Worm (Caenorhabditis elegans) whole organism, young adult: ENCODE data around the gene C39E6.2.

Experiments used
- B0336.3 ChIP-seq: fragments of 200-800 bp; sonication (Bioruptor generic); IDR thresholded peaks from 2 replicates; pipeline ENCODE4 v1.3.6; 2022; ENCODE audit warnings: missing genetic modification characterization, missing compliant biosample characterization
- F22D6.2 ChIP-seq: sonication (generic microtip); optimal IDR thresholded peaks from 2 replicates; lab custom pipeline; 2016; ENCODE audit warnings: mild to moderate bottlenecking, missing genetic modification characterization, missing compliant biosample characterization
- F37B4.10 ChIP-seq: fragments of 200-800 bp; sonication (Bioruptor generic); IDR thresholded peaks from 2 replicates; pipeline ENCODE4 v1.3.6; 2022; ENCODE audit warnings: missing genetic modification characterization, missing compliant biosample characterization
- F57C9.4 ChIP-seq: sonication (generic microtip); optimal IDR thresholded peaks from 2 replicates; lab custom pipeline; 2017; ENCODE audit warnings: mild to moderate bottlenecking, missing genetic modification characterization, missing compliant biosample characterization
- Y67H2A.10 ChIP-seq: fragments of 200-800 bp; sonication (Bioruptor generic); conservative IDR thresholded peaks from 2 replicates; pipeline ENCODE4 v1.3.6; 2022; ENCODE audit warnings: missing genetic modification reagents, missing genetic modification characterization, missing compliant biosample characterization
- ZK185.1 ChIP-seq: sonication (generic microtip); optimal IDR thresholded peaks from 2 replicates; lab custom pipeline; 2016; ENCODE audit warnings: mild to moderate bottlenecking, missing genetic modification characterization, missing compliant biosample characterization; ENCODE audit not compliant: poor library complexity, severe bottlenecking
- atf-7 ChIP-seq: sonication (generic microtip); optimal IDR thresholded peaks from 2 replicates; lab custom pipeline; 2017; ENCODE audit warnings: mild to moderate bottlenecking, missing genetic modification characterization, missing compliant biosample characterization
- athp-1 ChIP-seq: sonication (generic microtip); optimal IDR thresholded peaks from 2 replicates; lab custom pipeline; 2017; ENCODE audit warnings: mild to moderate bottlenecking, missing genetic modification characterization, missing compliant biosample characterization
- attf-3 ChIP-seq: fragments of 200-800 bp; sonication (Bioruptor generic); conservative IDR thresholded peaks from 2 replicates; pipeline ENCODE4 v1.3.6; 2022; ENCODE audit warnings: missing genetic modification reagents, missing genetic modification characterization, missing compliant biosample characterization
- cebp-1 ChIP-seq, 2 experiments: fragments of 200-800 bp in 1 of 2; sonication (Bioruptor generic) in 1 of 2; sonication (generic microtip) in 1 of 2; IDR thresholded peaks in 1 of 2; optimal IDR thresholded peaks in 1 of 2; 2 replicates each; pipeline versions ENCODE4 v1.3.6 to Lab custom; 2017 to 2022; ENCODE audit warnings: missing compliant biosample characterization in 2 of 2, missing genetic modification characterization in 2 of 2, mild to moderate bottlenecking in 1 of 2, missing genetic modification reagents in 1 of 2, moderate library complexity in 1 of 2
- dox-1 ChIP-seq: fragments of 200-800 bp; sonication (Bioruptor generic); IDR thresholded peaks from 2 replicates; pipeline ENCODE4 v1.3.6; 2022; ENCODE audit warnings: missing genetic modification reagents, missing genetic modification characterization, missing compliant biosample characterization
- dpl-1 ChIP-seq: fragments of 150-350 bp; optimal IDR thresholded peaks from 2 replicates; lab custom pipeline; 2014; ENCODE audit warnings: missing biosample characterization, missing genetic modification reagents, missing genetic modification characterization
- egl-44 ChIP-seq: fragments of 200-800 bp; sonication (Bioruptor generic); IDR thresholded peaks from 2 replicates; pipeline ENCODE4 v1.3.6; 2022; ENCODE audit warnings: missing genetic modification reagents, missing genetic modification characterization, missing compliant biosample characterization
- ets-4 ChIP-seq: fragments of 200-800 bp; sonication (Bioruptor generic); optimal IDR thresholded peaks from 2 replicates; lab custom pipeline; 2018; ENCODE audit warnings: mild to moderate bottlenecking, missing genetic modification characterization, missing compliant biosample characterization
- gei-17 ChIP-seq: fragments of 200-800 bp; sonication (Bioruptor generic); optimal IDR thresholded peaks from 2 replicates; lab custom pipeline; 2018; ENCODE audit warnings: mild to moderate bottlenecking, missing genetic modification characterization, missing compliant biosample characterization
- hmg-1.2 ChIP-seq: fragments of 200-800 bp; sonication (Bioruptor generic); IDR thresholded peaks from 2 replicates; pipeline ENCODE4 v1.3.6; 2022; ENCODE audit warnings: missing genetic modification reagents, missing genetic modification characterization, missing compliant biosample characterization
- lag-1 ChIP-seq: fragments of 200-800 bp; sonication (Bioruptor generic); IDR thresholded peaks from 2 replicates; pipeline ENCODE4 v1.3.6; 2022; ENCODE audit warnings: missing genetic modification reagents, missing genetic modification characterization, missing compliant biosample characterization
- let-607 ChIP-seq, 2 experiments: fragments of 200-800 bp in 1 of 2; sonication (Bioruptor generic) in 1 of 2; sonication (generic microtip) in 1 of 2; optimal IDR thresholded peaks; 2 replicates each; lab custom pipeline; 2016 to 2018; ENCODE audit warnings: mild to moderate bottlenecking in 2 of 2, missing compliant biosample characterization in 2 of 2, missing genetic modification characterization in 2 of 2, moderate library complexity in 2 of 2, missing genotype in 1 of 2
- lin-40 ChIP-seq: sonication (generic microtip); optimal IDR thresholded peaks from 2 replicates; lab custom pipeline; 2016; ENCODE audit warnings: missing genetic modification characterization, mild to moderate bottlenecking, missing compliant biosample characterization, missing genotype, missing genetic modification reagents
- lir-1 ChIP-seq: fragments of 200-800 bp; sonication (Bioruptor generic); conservative IDR thresholded peaks from 2 replicates; pipeline ENCODE4 v1.3.6; 2022; ENCODE audit warnings: missing genetic modification reagents, missing genetic modification characterization, missing compliant biosample characterization
- madf-10 ChIP-seq: sonication (generic microtip); optimal IDR thresholded peaks from 2 replicates; lab custom pipeline; 2016; ENCODE audit warnings: mild to moderate bottlenecking, missing genetic modification characterization, missing compliant biosample characterization
- madf-6 ChIP-seq: fragments of 200-800 bp; sonication (Bioruptor generic); IDR thresholded peaks from 2 replicates; pipeline ENCODE4 v1.3.6; 2022; ENCODE audit warnings: missing genetic modification reagents, missing genetic modification characterization, missing compliant biosample characterization
- mcd-1 ChIP-seq: fragments of 200-800 bp; sonication (Bioruptor generic); IDR thresholded peaks from 2 replicates; pipeline ENCODE4 v1.3.6; 2022; ENCODE audit warnings: missing genetic modification reagents, missing genetic modification characterization, missing compliant biosample characterization
- mes-4 ChIP-seq: sonication (generic microtip); optimal IDR thresholded peaks from 2 replicates; lab custom pipeline; 2016; ENCODE audit warnings: missing genotype, missing genetic modification characterization, missing compliant biosample characterization
- nfyb-1 ChIP-seq: fragments of 200-800 bp; sonication (Bioruptor generic); IDR thresholded peaks from 2 replicates; pipeline ENCODE4 v1.3.6; 2022; ENCODE audit warnings: missing genetic modification reagents, missing genetic modification characterization, missing compliant biosample characterization
- nhr-120 ChIP-seq: fragments of 200-800 bp; sonication (Bioruptor generic); IDR thresholded peaks from 2 replicates; pipeline ENCODE4 v1.3.6; 2022; ENCODE audit warnings: missing genetic modification characterization, missing compliant biosample characterization
- nhr-80 ChIP-seq: sonication (generic microtip); optimal IDR thresholded peaks from 2 replicates; lab custom pipeline; 2016; ENCODE audit warnings: missing genetic modification characterization, missing compliant biosample characterization
- nhr-90 ChIP-seq: sonication (generic microtip); optimal IDR thresholded peaks from 2 replicates; lab custom pipeline; 2016; ENCODE audit warnings: missing genotype, mild to moderate bottlenecking, missing genetic modification characterization, missing compliant biosample characterization
- pha-4 ChIP-seq: fragments of 150-350 bp; sonication (generic microtip); optimal IDR thresholded peaks from 2 replicates; lab custom pipeline; 2014; ENCODE audit warnings: missing biosample characterization, missing genetic modification reagents, missing genetic modification characterization
- rpc-1 ChIP-seq, 2 experiments: fragments of 150-350 bp in 1 of 2; sonication (generic microtip) in 1 of 2; optimal IDR thresholded peaks; 2 replicates each; lab custom pipeline; 2014 to 2018; ENCODE audit warnings: missing biosample characterization in 1 of 2, missing genetic modification characterization in 1 of 2, missing genetic modification reagents in 1 of 2, missing genotype in 1 of 2
- sea-2 ChIP-seq: fragments of 200-800 bp; sonication (Bioruptor generic); IDR thresholded peaks from 2 replicates; pipeline ENCODE4 v1.3.6; 2022; ENCODE audit warnings: missing genetic modification characterization, missing compliant biosample characterization
- sptf-2 ChIP-seq: fragments of 200-800 bp; sonication (Bioruptor generic); optimal IDR thresholded peaks from 2 replicates; lab custom pipeline; 2018; ENCODE audit warnings: mild to moderate bottlenecking, missing genetic modification characterization, missing compliant biosample characterization
- tbp1 ChIP-seq: fragments of 200-800 bp; sonication (Bioruptor generic); optimal IDR thresholded peaks from 2 replicates; lab custom pipeline; 2018; ENCODE audit warnings: mild to moderate bottlenecking, missing genetic modification characterization, missing compliant biosample characterization
- tlf-1 ChIP-seq: fragments of 200-800 bp; sonication (Bioruptor generic); optimal IDR thresholded peaks from 2 replicates; lab custom pipeline; 2018; ENCODE audit warnings: mild to moderate bottlenecking, missing genetic modification characterization, missing compliant biosample characterization
- unc-62 ChIP-seq: fragments of 150-350 bp; optimal IDR thresholded peaks from 2 replicates; lab custom pipeline; 2014; ENCODE audit warnings: missing biosample characterization, missing genetic modification reagents, missing genetic modification characterization
- zim-3 ChIP-seq: sonication (generic microtip); optimal IDR thresholded peaks from 2 replicates; lab custom pipeline; 2017; ENCODE audit warnings: mild to moderate bottlenecking, missing genetic modification characterization, moderate library complexity, missing compliant biosample characterization
- ztf-22 ChIP-seq: fragments of 200-800 bp; sonication (Bioruptor generic); optimal IDR thresholded peaks from 2 replicates; lab custom pipeline; 2018; ENCODE audit warnings: mild to moderate bottlenecking, missing genetic modification characterization, moderate library complexity, missing compliant biosample characterization
- ztf-6 ChIP-seq: fragments of 200-800 bp; sonication (Bioruptor generic); IDR thresholded peaks from 2 replicates; pipeline ENCODE4 v1.3.6; 2022; ENCODE audit warnings: missing genetic modification reagents, missing genetic modification characterization, missing compliant biosample characterization

C39E6.2 gene

DNA sequence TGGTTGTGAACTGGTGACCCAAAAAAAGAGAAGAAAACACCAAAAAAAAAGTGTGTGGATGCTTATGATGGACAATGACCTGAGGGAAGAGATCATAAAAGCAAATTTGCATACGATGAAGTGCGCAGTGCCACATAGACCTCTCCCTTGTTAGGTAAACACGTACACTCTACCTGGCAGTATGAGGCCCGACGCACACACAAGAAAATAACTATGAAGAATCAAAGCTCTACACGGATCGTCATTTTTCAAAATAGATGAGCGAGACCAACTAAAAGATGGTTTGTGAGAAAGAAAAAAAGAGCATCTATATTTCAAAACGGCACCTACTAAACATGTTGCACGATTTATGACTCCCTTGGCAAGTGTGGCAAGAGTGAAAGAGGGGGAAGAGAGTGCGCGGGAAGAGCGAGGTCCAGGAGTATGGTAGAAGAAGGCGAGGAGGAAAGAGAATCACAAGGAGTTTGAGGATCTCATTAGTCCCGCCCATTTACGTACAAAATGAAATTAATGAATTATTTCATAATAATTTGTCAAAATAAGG is 45.2 kb upstream of the C39E6.2 start, which contains the start of gene mig-13:
mig-13 (minus strand) TSS at position 51 of the 544 bp plus-strand sequence.
- TF ChIP-seq attf-3 (GFP tag; lab: Robert Waterston, UW) (no peak), B0336.3 (GFP tag; lab: Robert Waterston, UW) (no peak), lag-1 (GFP tag; lab: Robert Waterston, UW) (no peak), sea-2 (GFP tag; lab: Robert Waterston, UW) (no peak), nhr-120 (GFP tag; lab: Robert Waterston, UW) (no peak), ztf-22 (GFP tag; lab: Kevin White, UChicago) (no peak), sptf-2 (GFP tag; lab: Kevin White, UChicago) (no peak), rpc-1 (optimal IDR thresholded peaks at IDR 0.05; lab: Kevin White, UChicago) (no peak), rpc-1 (tag; optimal IDR thresholded peaks at IDR 0.05; lab: Kevin White, UChicago) (no peak), mes-4 (no peak)

DNA sequence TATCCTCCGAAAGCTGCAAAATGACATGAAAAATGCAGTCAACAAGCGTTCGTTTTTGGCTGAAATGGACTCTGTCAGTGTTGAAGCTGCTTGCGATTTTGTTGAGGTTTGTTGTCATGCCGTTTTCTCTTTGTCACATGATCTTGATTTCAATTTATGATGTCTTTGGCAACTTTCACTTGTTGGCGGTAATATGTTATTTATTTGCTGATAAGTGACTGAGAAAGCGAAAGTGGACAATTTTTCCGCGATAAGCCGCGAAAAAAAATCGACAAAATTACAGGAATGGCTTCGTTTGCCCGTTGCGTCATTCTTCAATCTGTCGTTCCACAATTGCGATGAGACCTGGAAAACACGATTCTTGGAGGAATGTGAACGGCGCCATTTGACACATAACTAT is 40.4 kb upstream of the C39E6.2 start:
- TF ChIP-seq unc-62 (GFP tag; lab: Kevin White, UChicago) (peak; percentile 37), ztf-6 (GFP tag; lab: Robert Waterston, UW) (no peak), ets-4 (GFP tag; lab: Kevin White, UChicago) (peak; percentile 53), Y67H2A.10 (no peak), lin-40 (tag; lab: Kevin White, UChicago) (peak; percentile 36), zim-3 (tag; lab: Kevin White, UChicago) (no peak), tlf-1 (GFP tag; lab: Kevin White, UChicago) (peak; percentile 51), dpl-1 (no peak), nfyb-1 (GFP tag; lab: Robert Waterston, UW) (no peak), pha-4 (peak; percentile 18), nhr-80 (peak; percentile 90)

DNA sequence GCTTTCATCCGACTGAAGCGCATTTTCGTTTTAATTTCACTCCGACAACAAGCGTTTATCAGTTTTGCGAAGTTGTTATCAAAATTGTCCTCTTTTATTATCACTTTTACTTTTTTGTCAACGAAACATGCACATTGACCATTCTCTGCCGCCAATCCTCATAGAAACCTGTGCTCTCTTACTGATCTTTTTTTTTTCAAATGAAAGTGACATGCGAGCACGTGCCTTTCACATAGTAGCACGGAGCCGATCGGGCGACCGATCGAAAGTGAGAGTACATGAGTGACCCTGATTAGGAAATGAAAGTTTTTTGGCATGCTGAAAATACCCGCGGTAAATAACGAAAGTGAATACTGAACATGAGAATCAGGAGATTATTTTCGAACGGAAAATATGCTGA is 39.1 kb upstream of the C39E6.2 start:
- peak; percentile 61 for TF ChIP-seq dox-1 (GFP tag; lab: Robert Waterston, UW)
- TF ChIP-seq athp-1 (tag; lab: Kevin White, UChicago), result no peak
- no peak for TF ChIP-seq F22D6.2
- TF ChIP-seq tlf-1 (GFP tag; lab: Kevin White, UChicago), result peak; percentile 12
- TF ChIP-seq egl-44 (GFP tag; lab: Robert Waterston, UW), result 0 out of 2 replicates have a peak, but pooled peaks have one; percentile 28
- peak; percentile 65; the same call in 1 of the 2 replicates for TF ChIP-seq nfyb-1 (GFP tag; lab: Robert Waterston, UW)
- TF ChIP-seq madf-10 (tag; lab: Kevin White, UChicago), result peak; percentile 36
- TF ChIP-seq F57C9.4 (tag; lab: Kevin White, UChicago), result no peak
- TF ChIP-seq lin-40 (tag; lab: Kevin White, UChicago), result peak; percentile 5
- TF ChIP-seq let-607 (tag; optimal IDR thresholded peaks at IDR 0.05; lab: Kevin White, UChicago), result peak in 1 of 2 experiments; percentile 72
- TF ChIP-seq ets-4 (GFP tag; lab: Kevin White, UChicago), result peak; percentile 31
- TF ChIP-seq nhr-80, result peak; percentile 96
- TF ChIP-seq B0336.3 (GFP tag; lab: Robert Waterston, UW), result peak; percentile 68
- peak; percentile 81 for TF ChIP-seq unc-62 (GFP tag; lab: Kevin White, UChicago)
- TF ChIP-seq hmg-1.2 (GFP tag; lab: Robert Waterston, UW), result peak; percentile 47
- TF ChIP-seq atf-7 (tag; lab: Kevin White, UChicago), result peak; percentile 79
- peak; percentile 41 for TF ChIP-seq tbp1
- no peak for TF ChIP-seq mcd-1 (GFP tag; lab: Robert Waterston, UW)
- TF ChIP-seq lir-1 (GFP tag; lab: Robert Waterston, UW), result peak; percentile 22; the same call in 1 of the 2 replicates
- no peak for TF ChIP-seq madf-6 (GFP tag; lab: Robert Waterston, UW)
- peak; percentile 51 for TF ChIP-seq nhr-90 (tag; lab: Kevin White, UChicago)
- TF ChIP-seq Y67H2A.10, result no peak
- no peak for TF ChIP-seq gei-17 (GFP tag; lab: Kevin White, UChicago)
- TF ChIP-seq ztf-22 (GFP tag; lab: Kevin White, UChicago), result peak; percentile 89
- TF ChIP-seq cebp-1 (GFP tag; IDR thresholded peaks at IDR 0.05; lab: Robert Waterston, UW), result 0 out of 2 replicates have a peak, but pooled peaks have one; percentile 23
- peak; percentile 65 for TF ChIP-seq cebp-1 (tag; optimal IDR thresholded peaks at IDR 0.05; lab: Kevin White, UChicago)
- TF ChIP-seq F37B4.10 (GFP tag; lab: Robert Waterston, UW), result no peak
- peak; percentile 2 for TF ChIP-seq ZK185.1 (tag; lab: Kevin White, UChicago)
